Worm (Caenorhabditis elegans) whole organism, L4 larva: ENCODE results near the gene asp-4.

Experiments
- F10B5.3 ChIP-seq: sonication (generic microtip); optimal IDR thresholded peaks from 2 replicates; lab custom pipeline; 2016; ENCODE audit warnings: mild to moderate bottlenecking, missing genetic modification characterization, missing compliant biosample characterization
- F37D6.2 ChIP-seq: sonication (generic microtip); optimal IDR thresholded peaks from 2 replicates; lab custom pipeline; 2016; ENCODE audit warnings: mild to moderate bottlenecking, missing genetic modification characterization, missing compliant biosample characterization
- R02D3.7 ChIP-seq: fragments of 150-350 bp; sonication (generic microtip); optimal IDR thresholded peaks from 3 replicates; lab custom pipeline; 2014; ENCODE audit warnings: missing biosample characterization, missing genetic modification characterization
- Y75B8A.6 ChIP-seq: fragments of 200-800 bp; sonication (Bioruptor generic); IDR thresholded peaks from 2 replicates; pipeline ENCODE4 v1.3.6; 2022; ENCODE audit warnings: missing genetic modification reagents, missing genetic modification characterization, missing compliant biosample characterization
- attf-4 ChIP-seq: sonication (generic microtip); optimal IDR thresholded peaks from 3 replicates; lab custom pipeline; 2017; ENCODE audit warnings: missing biosample characterization, missing genetic modification characterization
- ceh-20 ChIP-seq: fragments of 200-800 bp; sonication (Bioruptor generic); IDR thresholded peaks from 2 replicates; pipeline ENCODE4 v1.3.6; 2022; ENCODE audit warnings: missing genetic modification reagents, missing genetic modification characterization, missing compliant biosample characterization
- ceh-62 ChIP-seq: sonication (generic microtip); optimal IDR thresholded peaks from 2 replicates; lab custom pipeline; 2017; ENCODE audit warnings: missing biosample characterization, missing genetic modification characterization
- ceh-82 ChIP-seq: sonication (generic microtip); optimal IDR thresholded peaks from 2 replicates; lab custom pipeline; 2017; ENCODE audit warnings: missing biosample characterization, missing genetic modification characterization
- ces-1 ChIP-seq: fragments of 150-350 bp; sonication (generic microtip); optimal IDR thresholded peaks from 4 replicates; lab custom pipeline; 2014; ENCODE audit warnings: missing biosample characterization, missing genetic modification reagents, missing genetic modification characterization
- ctbp-1 ChIP-seq: fragments of 200-800 bp; sonication (Bioruptor generic); IDR thresholded peaks from 2 replicates; pipeline ENCODE4 v1.3.6; 2022; ENCODE audit warnings: missing genetic modification reagents, missing genetic modification characterization, missing compliant biosample characterization
- daf-12 ChIP-seq: fragments of 150-350 bp; optimal IDR thresholded peaks from 2 replicates; lab custom pipeline; 2014; ENCODE audit warnings: missing biosample characterization, missing genetic modification reagents, missing genetic modification characterization
- daf-16 ChIP-seq, 3 experiments: sonication (generic microtip); optimal IDR thresholded peaks; 2 replicates each; lab custom pipeline; 2016 to 2017; ENCODE audit warnings: missing genetic modification characterization in 3 of 3, missing genetic modification reagents in 3 of 3, mild to moderate bottlenecking in 2 of 3, missing compliant biosample characterization in 2 of 3, missing biosample characterization in 1 of 3, moderate library complexity in 1 of 3
- daf-19 ChIP-seq: fragments of 200-800 bp; sonication (Bioruptor generic); conservative IDR thresholded peaks from 2 replicates; pipeline ENCODE4 v1.3.6; 2022; ENCODE audit warnings: missing genetic modification characterization, missing compliant biosample characterization
- daf-8 ChIP-seq: fragments of 200-800 bp; sonication (Bioruptor generic); IDR thresholded peaks from 2 replicates; pipeline ENCODE4 v1.3.6; 2022; ENCODE audit warnings: missing genetic modification characterization, missing compliant biosample characterization
- duxl-1 ChIP-seq: sonication (generic microtip); optimal IDR thresholded peaks from 2 replicates; lab custom pipeline; 2016; ENCODE audit warnings: mild to moderate bottlenecking, missing genetic modification characterization, moderate library complexity, missing compliant biosample characterization; ENCODE audit not compliant: poor library complexity
- dve-1 ChIP-seq: sonication (generic microtip); optimal IDR thresholded peaks from 2 replicates; lab custom pipeline; 2017; ENCODE audit warnings: antibody characterized with exemption, mild to moderate bottlenecking, missing genetic modification characterization, missing compliant biosample characterization; ENCODE audit not compliant: insufficient read depth
- egl-43 ChIP-seq: fragments of 200-800 bp; sonication (Bioruptor generic); IDR thresholded peaks from 2 replicates; pipeline ENCODE4 v1.3.6; 2022; ENCODE audit warnings: missing genetic modification reagents, missing genetic modification characterization, missing compliant biosample characterization
- hif-1 ChIP-seq, 2 experiments: sonication (generic microtip); optimal IDR thresholded peaks; 2 replicates each; lab custom pipeline; 2016 to 2017; ENCODE audit warnings: missing compliant biosample characterization in 2 of 2, missing genetic modification characterization in 2 of 2, missing genetic modification reagents in 2 of 2, missing genotype in 2 of 2, mild to moderate bottlenecking in 1 of 2
- hlh-11 ChIP-seq: fragments of 200-800 bp; sonication (Bioruptor generic); optimal IDR thresholded peaks from 2 replicates; lab custom pipeline; 2018; ENCODE audit warnings: mild to moderate bottlenecking, missing genetic modification characterization, missing compliant biosample characterization
- lin-1 ChIP-seq: fragments of 200-800 bp; sonication (Bioruptor generic); IDR thresholded peaks from 2 replicates; pipeline ENCODE4 v1.3.6; 2022; ENCODE audit warnings: missing genetic modification reagents, missing genetic modification characterization, missing compliant biosample characterization
- lin-15B ChIP-seq: fragments of 150-350 bp; sonication (generic microtip); optimal IDR thresholded peaks from 3 replicates; lab custom pipeline; 2014; ENCODE audit warnings: missing biosample characterization, missing genetic modification characterization
- lin-29 ChIP-seq: fragments of 200-800 bp; sonication (Bioruptor generic); IDR thresholded peaks from 2 replicates; pipeline ENCODE4 v1.3.6; 2022; ENCODE audit warnings: missing genetic modification reagents, missing genetic modification characterization, missing compliant biosample characterization
- lsy-2 ChIP-seq, 2 experiments: fragments of 150-350 bp in 1 of 2; sonication (generic microtip) in 1 of 2; optimal IDR thresholded peaks; 2 replicates each; lab custom pipeline; 2014 to 2017; ENCODE audit warnings: missing biosample characterization in 2 of 2, missing genetic modification characterization in 2 of 2
- mdl-1 ChIP-seq, 2 experiments: fragments of 150-350 bp in 1 of 2; sonication (generic microtip) in 1 of 2; optimal IDR thresholded peaks; 2 replicates each; lab custom pipeline; 2014 to 2017; ENCODE audit warnings: missing biosample characterization in 2 of 2, missing genetic modification characterization in 2 of 2
- mep-1 ChIP-seq: fragments of 150-350 bp; sonication (generic microtip); optimal IDR thresholded peaks from 3 replicates; lab custom pipeline; 2014; ENCODE audit warnings: missing biosample characterization, missing genetic modification characterization
- mxl-3 ChIP-seq: fragments of 200-800 bp; sonication (Bioruptor generic); optimal IDR thresholded peaks from 2 replicates; lab custom pipeline; 2018; ENCODE audit warnings: mild to moderate bottlenecking, missing genetic modification characterization, missing compliant biosample characterization
- nhr-11 ChIP-seq: fragments of 150-350 bp; optimal IDR thresholded peaks from 2 replicates; lab custom pipeline; 2014; ENCODE audit warnings: missing biosample characterization, missing genetic modification characterization
- nhr-111 ChIP-seq: fragments of 200-800 bp; sonication (Bioruptor generic); optimal IDR thresholded peaks from 2 replicates; lab custom pipeline; 2018; ENCODE audit warnings: mild to moderate bottlenecking, missing genetic modification characterization, missing compliant biosample characterization
- nhr-237 ChIP-seq: sonication (generic microtip); optimal IDR thresholded peaks from 2 replicates; lab custom pipeline; 2017; ENCODE audit warnings: missing biosample characterization, missing genetic modification characterization
- nhr-48 ChIP-seq: sonication (generic microtip); optimal IDR thresholded peaks from 2 replicates; lab custom pipeline; 2016; ENCODE audit warnings: mild to moderate bottlenecking, missing genetic modification characterization, missing compliant biosample characterization
- nhr-77 ChIP-seq: fragments of 150-350 bp; optimal IDR thresholded peaks from 2 replicates; lab custom pipeline; 2014; ENCODE audit warnings: missing biosample characterization, missing genetic modification characterization
- pha-4 ChIP-seq, 2 experiments: fragments of 150-350 bp in 1 of 2; fragments of 200-800 bp in 1 of 2; sonication (Bioruptor generic) in 1 of 2; IDR thresholded peaks in 1 of 2; optimal IDR thresholded peaks in 1 of 2; 2 replicates each; pipeline versions ENCODE4 v1.3.6 to Lab custom; 2014 to 2022; ENCODE audit warnings: missing genetic modification characterization in 2 of 2, missing genetic modification reagents in 2 of 2, missing biosample characterization in 1 of 2, missing compliant biosample characterization in 1 of 2
- pqm-1 ChIP-seq: sonication (generic microtip); optimal IDR thresholded peaks from 2 replicates; lab custom pipeline; 2017; ENCODE audit warnings: missing biosample characterization, missing genetic modification characterization
- snpc-1.2 ChIP-seq: fragments of 200-800 bp; sonication (Bioruptor generic); IDR thresholded peaks from 2 replicates; pipeline ENCODE4 v1.3.6; 2022; ENCODE audit warnings: missing genetic modification reagents, missing genetic modification characterization, missing compliant biosample characterization
- spr-3 ChIP-seq: fragments of 200-800 bp; sonication (Bioruptor generic); optimal IDR thresholded peaks from 2 replicates; lab custom pipeline; 2018; ENCODE audit warnings: mild to moderate bottlenecking, missing genetic modification characterization, missing compliant biosample characterization
- unc-130 ChIP-seq: sonication (generic microtip); optimal IDR thresholded peaks from 2 replicates; lab custom pipeline; 2016; ENCODE audit warnings: missing genetic modification reagents, missing genetic modification characterization, missing compliant biosample characterization
- unc-62 ChIP-seq, 3 experiments: fragments of 150-350 bp in 1 of 3; sonication (generic microtip); optimal IDR thresholded peaks in 2 of 3; peaks in 1 of 3; 1 replicate in 1 of 3; 2 replicates in 2 of 3; lab custom pipeline; 2014 to 2017; ENCODE audit warnings: missing biosample characterization in 3 of 3, missing genetic modification characterization in 3 of 3, missing genetic modification reagents in 3 of 3, missing genotype in 1 of 3
- vab-7 ChIP-seq: fragments of 200-800 bp; sonication (Bioruptor generic); IDR thresholded peaks from 2 replicates; pipeline ENCODE4 v1.3.6; 2022; ENCODE audit warnings: missing genetic modification reagents, missing genetic modification characterization, missing compliant biosample characterization
- ztf-11 ChIP-seq: fragments of 150-350 bp; optimal IDR thresholded peaks from 2 replicates; lab custom pipeline; 2014; ENCODE audit warnings: missing biosample characterization, missing genetic modification characterization

Gene asp-4

ce11 chrX:13198134-13198533, 23.1 kb downstream of the asp-4 start:
- TF ChIP-seq nhr-48 (tag; lab: Kevin White, UChicago) (no peak), unc-62 (GFP tag; optimal IDR thresholded peaks at IDR 0.05 in 1 of 2; lab: Kevin White, UChicago) (peak in 1 of 2 experiments; percentile 64), unc-62 (tag; optimal IDR thresholded peaks at IDR 0.05; lab: Kevin White, UChicago) (no peak)

ce11 chrX:13190912-13191311, 30.4 kb downstream of the asp-4 start, which contains the start of gene gpa-6:
Gene gpa-6, plus strand, starts transcription at chrX:13191212.
- TF ChIP-seq snpc-1.2 (GFP tag; lab: Robert Waterston, UW) (no peak), F10B5.3 (tag; lab: Kevin White, UChicago) (no peak), unc-130 (GFP tag; lab: Kevin White, UChicago) (no peak), ceh-20 (GFP tag; lab: Robert Waterston, UW) (no peak), spr-3 (GFP tag; lab: Kevin White, UChicago) (no peak), daf-16 (GFP tag; optimal IDR thresholded peaks at IDR 0.05; lab: Kevin White, UChicago) (no peak), daf-16 (tag; optimal IDR thresholded peaks at IDR 0.05; lab: Kevin White, UChicago) (no peak), hlh-11 (tag; lab: Kevin White, UChicago) (no peak), lsy-2 (tag; optimal IDR thresholded peaks at IDR 0.05; lab: Kevin White, UChicago) (no peak)

- TF ChIP-seq mxl-3 (GFP tag; lab: Kevin White, UChicago), result no peak
- TF ChIP-seq hif-1 (tag; optimal IDR thresholded peaks at IDR 0.05; lab: Kevin White, UChicago), result no peak
- no peak for TF ChIP-seq Y75B8A.6 (GFP tag; lab: Robert Waterston, UW)
- no peak for TF ChIP-seq daf-8
- no peak for TF ChIP-seq duxl-1
- no peak for TF ChIP-seq nhr-77 (tag; lab: Kevin White, UChicago)
- TF ChIP-seq dve-1, result no peak
- no peak for TF ChIP-seq mdl-1 (tag; optimal IDR thresholded peaks at IDR 0.05; lab: Kevin White, UChicago)
Measured at ce11 chrX:13189861-13190260, 31.4 kb downstream of the asp-4 start, which contains the start of gene cwp-5. Gene cwp-5, minus strand, starts transcription at chrX:13189961.

- TF ChIP-seq pha-4 (GFP tag; IDR thresholded peaks at IDR 0.05; lab: Robert Waterston, UW), result no peak
- TF ChIP-seq pha-4 (tag; optimal IDR thresholded peaks at IDR 0.05; lab: Kevin White, UChicago), result no peak
- no peak for TF ChIP-seq nhr-11
- TF ChIP-seq pqm-1 (tag; lab: Kevin White, UChicago), result no peak
- TF ChIP-seq F37D6.2 (tag; lab: Kevin White, UChicago), result no peak
- TF ChIP-seq spr-3 (GFP tag; lab: Kevin White, UChicago), result no peak
- TF ChIP-seq unc-62 (GFP tag; optimal IDR thresholded peaks at IDR 0.05 in 1 of 2; lab: Kevin White, UChicago), result no peak
- TF ChIP-seq unc-62 (tag; optimal IDR thresholded peaks at IDR 0.05; lab: Kevin White, UChicago), result no peak
- TF ChIP-seq ces-1 (GFP tag; lab: Kevin White, UChicago), result no peak
- no peak for TF ChIP-seq ceh-20 (GFP tag; lab: Robert Waterston, UW)
- TF ChIP-seq lin-1 (GFP tag; lab: Robert Waterston, UW), result no peak
- no peak for TF ChIP-seq daf-19 (GFP tag; lab: Robert Waterston, UW)
- no peak for TF ChIP-seq ceh-82
- TF ChIP-seq nhr-48 (tag; lab: Kevin White, UChicago), result no peak
- no peak for TF ChIP-seq nhr-237 (tag; lab: Kevin White, UChicago)
- no peak for TF ChIP-seq daf-12
- TF ChIP-seq ceh-62 (tag; lab: Kevin White, UChicago), result no peak
- no peak for TF ChIP-seq Y75B8A.6 (GFP tag; lab: Robert Waterston, UW)
- no peak for TF ChIP-seq nhr-111 (GFP tag; lab: Kevin White, UChicago)
- TF ChIP-seq, all 104 proteins: peak for 0
Measured at ce11 chrX:13182012-13182411, 39.2 kb downstream of the asp-4 start.

- no peak for TF ChIP-seq R02D3.7 (tag; lab: Kevin White, UChicago)
- TF ChIP-seq lin-29 (GFP tag; lab: Robert Waterston, UW), result no peak
- no peak for TF ChIP-seq ctbp-1 (GFP tag; lab: Robert Waterston, UW)
- TF ChIP-seq attf-4 (tag; lab: Kevin White, UChicago), result no peak
- no peak for TF ChIP-seq egl-43 (GFP tag; lab: Robert Waterston, UW)
- TF ChIP-seq F10B5.3 (tag; lab: Kevin White, UChicago), result no peak
- TF ChIP-seq nhr-111 (GFP tag; lab: Kevin White, UChicago), result no peak
- no peak for TF ChIP-seq vab-7 (GFP tag; lab: Robert Waterston, UW)
- no peak for TF ChIP-seq mxl-3 (GFP tag; lab: Kevin White, UChicago)
- no peak for TF ChIP-seq ztf-11 (tag; lab: Kevin White, UChicago)
- TF ChIP-seq mep-1 (tag; lab: Kevin White, UChicago), result no peak
- no peak for TF ChIP-seq lin-15B (tag; lab: Kevin White, UChicago)
Measured at ce11 chrX:13178347-13178746, 42.9 kb downstream of the asp-4 start, which contains the start of gene nlp-3. Gene nlp-3, minus strand, starts transcription at chrX:13178447.
